Worm (Caenorhabditis elegans) whole organism, midembryonic: ENCODE measurements around the gene K02E2.6.

Experiments used
- klf-2 ChIP-seq: fragments of 200-800 bp; sonication (Bioruptor generic); conservative IDR thresholded peaks from 2 replicates; pipeline ENCODE4 v1.3.6; 2022; ENCODE audit warnings: missing genetic modification reagents, missing genetic modification characterization, missing compliant biosample characterization
- ztf-29 ChIP-seq: fragments of 200-800 bp; sonication (Bioruptor generic); IDR thresholded peaks from 2 replicates; pipeline ENCODE4 v1.3.6; 2022; ENCODE audit warnings: missing genetic modification reagents, missing genetic modification characterization, missing compliant biosample characterization

DNA sequence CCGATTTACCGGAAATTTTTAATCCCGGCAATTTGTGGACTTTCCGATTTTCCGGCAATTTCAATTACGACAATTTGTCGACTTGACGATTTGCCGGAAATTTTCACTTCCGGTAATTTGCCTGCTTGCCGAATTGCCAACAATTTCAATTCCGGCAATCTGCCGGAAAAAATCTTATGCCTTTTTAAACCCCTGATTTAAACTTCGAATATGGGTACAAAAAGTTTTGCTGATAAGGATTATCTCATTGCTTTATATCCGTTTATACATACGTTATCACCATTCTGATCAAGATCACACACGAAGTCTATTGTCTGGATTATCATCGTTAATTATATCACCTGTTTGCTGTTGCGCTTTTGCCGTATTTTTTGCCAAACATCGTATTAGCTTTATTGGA, 23.9 kb upstream of the K02E2.6 start, which contains the start of gene grd-11:
- no peak for TF ChIP-seq ztf-29 (GFP tag; lab: Robert Waterston, UW)
- TF ChIP-seq klf-2 (GFP tag; lab: Robert Waterston, UW): no peak
